Worm (Caenorhabditis elegans) whole organism, L4/young adult: ENCODE data around the gene haly-1.

Source experiments
- dao-5 ChIP-seq: sonication (generic microtip); optimal IDR thresholded peaks from 2 replicates; lab custom pipeline; 2016; ENCODE audit warnings: missing genotype, missing genetic modification characterization, moderate library complexity, missing compliant biosample characterization
- him-1 ChIP-seq: sonication (generic microtip); optimal IDR thresholded peaks from 2 replicates; lab custom pipeline; 2016; ENCODE audit warnings: missing genotype, missing genetic modification reagents, missing genetic modification characterization, missing compliant biosample characterization

DNA sequence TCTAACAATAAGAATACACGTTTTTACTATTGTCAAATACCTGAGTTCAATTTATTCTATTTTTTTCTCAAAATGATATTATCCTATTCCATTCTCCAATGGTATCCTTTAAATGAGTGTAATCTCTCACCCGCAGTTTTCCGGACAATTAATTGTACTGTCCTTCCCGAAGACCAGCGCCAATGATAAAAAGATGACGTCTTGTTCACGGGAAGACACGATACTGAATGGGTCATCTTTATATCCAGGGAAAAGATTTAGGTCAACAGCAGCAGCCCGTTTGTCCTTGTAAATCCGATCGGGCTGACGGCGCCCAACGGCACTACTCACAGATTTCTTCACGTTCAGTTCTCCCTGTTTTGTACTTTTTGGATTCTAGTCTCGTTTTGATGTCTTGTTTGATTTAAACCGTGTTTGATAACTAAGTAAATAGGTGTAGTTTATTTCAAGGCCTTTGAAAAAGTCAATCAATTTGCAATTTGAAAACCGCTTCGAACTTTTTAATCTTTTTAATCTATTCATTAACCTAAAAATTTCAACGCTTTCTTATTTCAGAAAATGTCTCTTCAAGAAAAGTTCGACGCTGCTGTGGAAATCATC lies 6.4 kb upstream of the haly-1 start, which contains the start of gene acbp-3:
- TF ChIP-seq dao-5 (tag; lab: Kevin White, UChicago) (no peak), him-1 (tag; lab: Kevin White, UChicago) (no peak)
